Worm (Caenorhabditis elegans) whole organism, mixed stage, embryonic: ENCODE results near the gene ZK1240.8.

Source experiments
- blmp-1 ChIP-seq: fragments of 150-350 bp; optimal IDR thresholded peaks from 2 replicates; lab custom pipeline; 2014; ENCODE audit warnings: missing biosample characterization, missing genetic modification characterization
- ceh-43 ChIP-seq: fragments of 200-800 bp; sonication (Bioruptor generic); optimal IDR thresholded peaks from 2 replicates; lab custom pipeline; 2018; ENCODE audit warnings: mild to moderate bottlenecking, missing genetic modification characterization, moderate library complexity, missing compliant biosample characterization
- drap-1 ChIP-seq: fragments of 200-800 bp; sonication (Bioruptor generic); optimal IDR thresholded peaks from 3 replicates; lab custom pipeline; 2018; ENCODE audit warnings: mild to moderate bottlenecking, missing genetic modification characterization, missing compliant biosample characterization
- elt-1 ChIP-seq: sonication (generic microtip); optimal IDR thresholded peaks from 2 replicates; lab custom pipeline; 2017; ENCODE audit warnings: missing genetic modification characterization, mild to moderate bottlenecking, missing compliant biosample characterization, antibody characterized with exemption, moderate library complexity, borderline replicate concordance; ENCODE audit not compliant: insufficient read depth
- hlh-1 ChIP-seq: fragments of 150-350 bp; optimal IDR thresholded peaks from 2 replicates; lab custom pipeline; 2014; ENCODE audit warnings: missing biosample characterization, missing genetic modification reagents, missing genetic modification characterization
- lin-13 ChIP-seq: fragments of 150-350 bp; optimal IDR thresholded peaks from 2 replicates; lab custom pipeline; 2014; ENCODE audit warnings: missing biosample characterization, missing genetic modification characterization
- nhr-12 ChIP-seq: fragments of 150-350 bp; optimal IDR thresholded peaks from 2 replicates; lab custom pipeline; 2014; ENCODE audit warnings: missing biosample characterization, missing genetic modification characterization
- nhr-2 ChIP-seq: fragments of 150-350 bp; optimal IDR thresholded peaks from 2 replicates; lab custom pipeline; 2014; ENCODE audit warnings: missing biosample characterization, missing genetic modification characterization
- nhr-237 ChIP-seq: fragments of 150-350 bp; optimal IDR thresholded peaks from 2 replicates; lab custom pipeline; 2014; ENCODE audit warnings: missing biosample characterization, missing genetic modification characterization
- pha-4 ChIP-seq: fragments of 150-350 bp; optimal IDR thresholded peaks from 2 replicates; lab custom pipeline; 2018; ENCODE audit warnings: missing biosample characterization, missing genetic modification reagents, missing genetic modification characterization
- tbx-8 ChIP-seq: fragments of 200-800 bp; sonication (Bioruptor generic); optimal IDR thresholded peaks from 2 replicates; lab custom pipeline; 2018; ENCODE audit warnings: mild to moderate bottlenecking, missing genetic modification characterization, moderate library complexity, missing compliant biosample characterization
- ztf-11 ChIP-seq: fragments of 150-350 bp; optimal IDR thresholded peaks from 2 replicates; lab custom pipeline; 2014; ENCODE audit warnings: missing biosample characterization, missing genetic modification characterization

ce11 chrII:2359965-2360364 is 31.1 kb upstream of the ZK1240.8 start, which contains the start of gene F43C11.16:
- TF ChIP-seq pha-4 (no peak), ztf-11 (tag; lab: Kevin White, UChicago) (no peak), hlh-1 (tag; lab: Kevin White, UChicago) (no peak), blmp-1 (no peak), drap-1 (GFP tag; lab: Kevin White, UChicago) (no peak), nhr-237 (tag; lab: Kevin White, UChicago) (no peak), elt-1 (tag; lab: Kevin White, UChicago) (no peak), nhr-12 (tag; lab: Kevin White, UChicago) (no peak), nhr-2 (tag; lab: Kevin White, UChicago) (no peak), tbx-8 (GFP tag; lab: Kevin White, UChicago) (no peak), ceh-43 (GFP tag; lab: Kevin White, UChicago) (no peak), lin-13 (tag; lab: Kevin White, UChicago) (no peak)
